Fruit fly (Drosophila melanogaster) whole organism, embryonic: ENCODE data around the gene Ube4B.

ENCODE experiments used
- Abd-B ChIP-seq: fragments of 200-800 bp; sonication (Bioruptor generic); optimal IDR thresholded peaks from 2 replicates; lab custom pipeline; 2018; ENCODE audit warnings: missing biosample characterization, mild to moderate bottlenecking, missing genetic modification characterization, moderate library complexity
- B-H2 ChIP-seq: fragments of 200-800 bp; sonication (Bioruptor generic); optimal IDR thresholded peaks from 2 replicates; lab custom pipeline; 2018; ENCODE audit warnings: missing biosample characterization, mild to moderate bottlenecking, missing genetic modification characterization
- Blimp-1 ChIP-seq: fragments of 200-800 bp; sonication (Bioruptor generic); optimal IDR thresholded peaks from 3 replicates; lab custom pipeline; 2018; ENCODE audit warnings: missing biosample characterization, missing genetic modification characterization, mild to moderate bottlenecking, moderate library complexity, missing genetic modification reagents
- C15 ChIP-seq: fragments of 200-800 bp; sonication (Bioruptor generic); IDR thresholded peaks from 3 replicates; pipeline ENCODE4 v1.3.6; 2022; ENCODE audit warnings: missing biosample characterization, missing genetic modification characterization
- CG10274 ChIP-seq: fragments of 200-800 bp; sonication (Bioruptor generic); optimal IDR thresholded peaks from 3 replicates; lab custom pipeline; 2017; ENCODE audit warnings: missing biosample characterization, mild to moderate bottlenecking, missing genetic modification characterization
- CG11085 ChIP-seq: fragments of 200-800 bp; sonication (Bioruptor generic); IDR thresholded peaks from 2 replicates; pipeline ENCODE4 v1.3.6; 2022; ENCODE audit warnings: missing biosample characterization, missing genetic modification characterization
- CG11560 ChIP-seq: fragments of 200-800 bp; sonication (Bioruptor generic); IDR thresholded peaks from 3 replicates; pipeline ENCODE4 v1.3.6; 2022; ENCODE audit warnings: missing biosample characterization, missing genetic modification characterization
- CG12942 ChIP-seq: fragments of 200-800 bp; sonication (Bioruptor generic); optimal IDR thresholded peaks from 3 replicates; lab custom pipeline; 2016; ENCODE audit warnings: missing biosample characterization, missing genetic modification characterization
- CG14014 ChIP-seq: fragments of 200-800 bp; sonication (Bioruptor generic); IDR thresholded peaks from 2 replicates; pipeline ENCODE4 v1.3.6; 2022; ENCODE audit warnings: missing biosample characterization, missing genetic modification characterization
- CG14441 ChIP-seq: fragments of 200-800 bp; sonication (Bioruptor generic); IDR thresholded peaks from 2 replicates; pipeline ENCODE4 v1.3.6; 2022; ENCODE audit warnings: missing biosample characterization, missing genetic modification characterization
- CG15011 ChIP-seq: fragments of 200-800 bp; sonication (Bioruptor generic); optimal IDR thresholded peaks from 3 replicates; lab custom pipeline; 2018; ENCODE audit warnings: missing biosample characterization, mild to moderate bottlenecking, missing genetic modification characterization
- CG17568 ChIP-seq: fragments of 200-800 bp; sonication (Bioruptor generic); optimal IDR thresholded peaks from 2 replicates; lab custom pipeline; 2018; ENCODE audit warnings: missing biosample characterization, mild to moderate bottlenecking, missing genetic modification characterization, moderate library complexity
- CG2116 ChIP-seq: fragments of 200-800 bp; sonication (Bioruptor generic); optimal IDR thresholded peaks from 3 replicates; lab custom pipeline; 2018; ENCODE audit warnings: missing biosample characterization, mild to moderate bottlenecking, missing genetic modification characterization
- CG2202 ChIP-seq: fragments of 200-800 bp; sonication (Bioruptor generic); optimal IDR thresholded peaks from 2 replicates; lab custom pipeline; 2018; ENCODE audit warnings: missing biosample characterization, mild to moderate bottlenecking, missing genetic modification characterization
- CG2875 ChIP-seq: fragments of 200-800 bp; sonication (Bioruptor generic); optimal IDR thresholded peaks from 2 replicates; lab custom pipeline; 2017; ENCODE audit warnings: missing biosample characterization, mild to moderate bottlenecking, missing genetic modification characterization, missing genetic modification reagents
- CG2889 ChIP-seq: fragments of 200-800 bp; sonication (Bioruptor generic); IDR thresholded peaks from 3 replicates; pipeline ENCODE4 v1.3.6; 2022; ENCODE audit warnings: missing biosample characterization, missing genetic modification characterization
- CG3163 ChIP-seq: fragments of 200-800 bp; sonication (Bioruptor generic); optimal IDR thresholded peaks from 3 replicates; lab custom pipeline; 2016; ENCODE audit warnings: missing biosample characterization, missing genetic modification characterization
- CG33213 ChIP-seq: fragments of 200-800 bp; sonication (Bioruptor generic); optimal IDR thresholded peaks from 3 replicates; lab custom pipeline; 2016; ENCODE audit warnings: missing biosample characterization, missing genetic modification characterization
- CG6683 ChIP-seq: fragments of 200-800 bp; sonication (Bioruptor generic); optimal IDR thresholded peaks from 2 replicates; lab custom pipeline; 2017; ENCODE audit warnings: missing biosample characterization, mild to moderate bottlenecking, missing genetic modification characterization, missing genetic modification reagents
- CG7357 ChIP-seq: fragments of 200-800 bp; sonication (Bioruptor generic); IDR thresholded peaks from 3 replicates; pipeline ENCODE4 v1.3.6; 2022; ENCODE audit warnings: missing biosample characterization, missing genetic modification characterization
- CG7928 ChIP-seq: fragments of 200-800 bp; sonication (Bioruptor generic); optimal IDR thresholded peaks from 2 replicates; lab custom pipeline; 2017; ENCODE audit warnings: missing biosample characterization, mild to moderate bottlenecking, missing genetic modification characterization
- CG8290 ChIP-seq, 3 experiments: fragments of 200-800 bp; sonication (Bioruptor generic); optimal IDR thresholded peaks; 2 replicates each; lab custom pipeline; 2016 to 2019; ENCODE audit warnings: missing biosample characterization in 3 of 3, missing genetic modification characterization in 3 of 3, mild to moderate bottlenecking in 2 of 3, moderate library complexity in 1 of 3
- CG8478 ChIP-seq: fragments of >200 bp; optimal IDR thresholded peaks from 2 replicates; lab custom pipeline; 2018
- CG9876 ChIP-seq: fragments of 200-800 bp; sonication (Bioruptor generic); optimal IDR thresholded peaks from 2 replicates; lab custom pipeline; 2016; ENCODE audit warnings: missing biosample characterization, missing genetic modification characterization
- D ChIP-seq, 2 experiments: fragments of 200-800 bp in 1 of 2; fragments of >200 bp in 1 of 2; sonication (Bioruptor generic) in 1 of 2; optimal IDR thresholded peaks; 2 replicates in 1 of 2; 3 replicates in 1 of 2; lab custom pipeline; 2017; ENCODE audit warnings: mild to moderate bottlenecking in 1 of 2, missing biosample characterization in 1 of 2, missing genetic modification characterization in 1 of 2, missing genetic modification reagents in 1 of 2
- GATAe ChIP-seq: fragments of 200-800 bp; sonication (Bioruptor generic); conservative IDR thresholded peaks from 2 replicates; pipeline ENCODE4 v1.3.6; 2022; ENCODE audit warnings: missing biosample characterization, missing genetic modification characterization
- HLH3B ChIP-seq: fragments of 200-800 bp; sonication (Bioruptor generic); IDR thresholded peaks from 2 replicates; pipeline ENCODE4 v1.3.6; 2022; ENCODE audit warnings: missing biosample characterization, missing genetic modification characterization
- HLH54F ChIP-seq: fragments of 200-800 bp; sonication (Bioruptor generic); optimal IDR thresholded peaks from 3 replicates; lab custom pipeline; 2016; ENCODE audit warnings: missing biosample characterization, missing genetic modification characterization
- Hmr ChIP-seq: fragments of 200-800 bp; sonication (Bioruptor generic); optimal IDR thresholded peaks from 3 replicates; lab custom pipeline; 2017; ENCODE audit warnings: mild to moderate bottlenecking, missing biosample characterization, missing genetic modification reagents, missing genetic modification characterization
- Hr78 ChIP-seq, 2 experiments: fragments of 200-800 bp in 1 of 2; fragments of >200 bp in 1 of 2; sonication (Bioruptor generic) in 1 of 2; optimal IDR thresholded peaks; 2 replicates each; lab custom pipeline; 2017 to 2019; ENCODE audit warnings: missing biosample characterization in 2 of 2, missing genetic modification characterization in 2 of 2, mild to moderate bottlenecking in 1 of 2, moderate library complexity in 1 of 2
- Jarid2 ChIP-seq: fragments of 200-800 bp; sonication (Bioruptor generic); optimal IDR thresholded peaks from 3 replicates; lab custom pipeline; 2017; ENCODE audit warnings: mild to moderate bottlenecking, missing biosample characterization, missing genetic modification reagents, missing genetic modification characterization
- Lpt ChIP-seq: fragments of >200 bp; optimal IDR thresholded peaks from 2 replicates; lab custom pipeline; 2018; ENCODE audit warnings: missing biosample characterization, missing genetic modification characterization
- Sin3A ChIP-seq: fragments of >200 bp; optimal IDR thresholded peaks from 2 replicates; lab custom pipeline; 2018
- Six4 ChIP-seq: fragments of 200-800 bp; sonication (Bioruptor generic); optimal IDR thresholded peaks from 2 replicates; lab custom pipeline; 2016; ENCODE audit warnings: missing biosample characterization, missing genetic modification characterization
- Usf ChIP-seq: fragments of 200-800 bp; sonication (Bioruptor generic); optimal IDR thresholded peaks from 2 replicates; lab custom pipeline; 2017; ENCODE audit warnings: missing genotype, missing biosample characterization, missing genetic modification characterization
- ato ChIP-seq: fragments of 200-800 bp; sonication (Bioruptor generic); IDR thresholded peaks from 2 replicates; pipeline ENCODE4 v1.3.6; 2022; ENCODE audit warnings: missing biosample characterization, missing genetic modification characterization; ENCODE audit not compliant: partially characterized antibody
- cas ChIP-seq: fragments of 200-800 bp; sonication (Bioruptor generic); IDR thresholded peaks from 2 replicates; pipeline ENCODE4 v1.3.6; 2022; ENCODE audit warnings: missing biosample characterization, missing genetic modification characterization
- crol ChIP-seq: fragments of 200-800 bp; sonication (Bioruptor generic); IDR thresholded peaks from 2 replicates; pipeline ENCODE4 v1.3.6; 2022; ENCODE audit warnings: missing biosample characterization, missing genetic modification characterization
- dm ChIP-seq: fragments of 200-800 bp; sonication (Bioruptor generic); optimal IDR thresholded peaks from 3 replicates; lab custom pipeline; 2016; ENCODE audit warnings: missing biosample characterization, missing genetic modification characterization
- gce ChIP-seq: fragments of 200-800 bp; sonication (Bioruptor generic); IDR thresholded peaks from 3 replicates; pipeline ENCODE4 v1.3.6; 2022; ENCODE audit warnings: missing biosample characterization, missing genetic modification characterization
- gem ChIP-seq: fragments of 200-800 bp; sonication (Bioruptor generic); optimal IDR thresholded peaks from 2 replicates; lab custom pipeline; 2019; ENCODE audit warnings: missing biosample characterization, mild to moderate bottlenecking, missing genetic modification characterization, moderate library complexity
- gsb ChIP-seq: fragments of 200-800 bp; sonication (Bioruptor generic); IDR thresholded peaks from 2 replicates; pipeline ENCODE4 v1.3.6; 2022; ENCODE audit warnings: missing biosample characterization, missing genetic modification characterization
- gt ChIP-seq: fragments of 200-800 bp; sonication (Bioruptor generic); IDR thresholded peaks from 2 replicates; pipeline ENCODE4 v1.3.6; 2022; ENCODE audit warnings: missing biosample characterization, missing genetic modification characterization
- h ChIP-seq: fragments of >200 bp; optimal IDR thresholded peaks from 2 replicates; lab custom pipeline; 2017
- ham ChIP-seq: fragments of 200-800 bp; sonication (Bioruptor generic); IDR thresholded peaks from 2 replicates; pipeline ENCODE4 v1.3.6; 2022; ENCODE audit warnings: missing biosample characterization, missing genetic modification characterization
- kah ChIP-seq: fragments of 200-800 bp; sonication (Bioruptor generic); optimal IDR thresholded peaks from 2 replicates; lab custom pipeline; 2018; ENCODE audit warnings: missing biosample characterization, mild to moderate bottlenecking, missing genetic modification characterization
- nmo ChIP-seq: fragments of 200-800 bp; sonication (Bioruptor generic); optimal IDR thresholded peaks from 2 replicates; lab custom pipeline; 2018; ENCODE audit warnings: missing biosample characterization, mild to moderate bottlenecking, missing genetic modification characterization, moderate library complexity
- nom ChIP-seq: fragments of 200-800 bp; sonication (Bioruptor generic); optimal IDR thresholded peaks from 2 replicates; lab custom pipeline; 2017; ENCODE audit warnings: missing biosample characterization, missing genetic modification characterization, mild to moderate bottlenecking, moderate library complexity, missing genetic modification reagents
- oc ChIP-seq: fragments of 200-800 bp; sonication (Bioruptor generic); optimal IDR thresholded peaks from 2 replicates; lab custom pipeline; 2018; ENCODE audit warnings: missing biosample characterization, mild to moderate bottlenecking, missing genetic modification characterization, moderate library complexity
- pb ChIP-seq: fragments of 200-800 bp; sonication (Bioruptor generic); optimal IDR thresholded peaks from 3 replicates; lab custom pipeline; 2016; ENCODE audit warnings: missing biosample characterization, missing genetic modification characterization
- peb ChIP-seq: fragments of 200-800 bp; sonication (Bioruptor generic); IDR thresholded peaks from 2 replicates; pipeline ENCODE4 v1.3.6; 2022; ENCODE audit warnings: missing biosample characterization, missing genetic modification characterization
- z ChIP-seq: fragments of 200-800 bp; sonication (Bioruptor generic); IDR thresholded peaks from 3 replicates; pipeline ENCODE4 v1.3.6; 2022; ENCODE audit warnings: missing biosample characterization, missing genetic modification characterization

The Ube4B gene

DNA sequence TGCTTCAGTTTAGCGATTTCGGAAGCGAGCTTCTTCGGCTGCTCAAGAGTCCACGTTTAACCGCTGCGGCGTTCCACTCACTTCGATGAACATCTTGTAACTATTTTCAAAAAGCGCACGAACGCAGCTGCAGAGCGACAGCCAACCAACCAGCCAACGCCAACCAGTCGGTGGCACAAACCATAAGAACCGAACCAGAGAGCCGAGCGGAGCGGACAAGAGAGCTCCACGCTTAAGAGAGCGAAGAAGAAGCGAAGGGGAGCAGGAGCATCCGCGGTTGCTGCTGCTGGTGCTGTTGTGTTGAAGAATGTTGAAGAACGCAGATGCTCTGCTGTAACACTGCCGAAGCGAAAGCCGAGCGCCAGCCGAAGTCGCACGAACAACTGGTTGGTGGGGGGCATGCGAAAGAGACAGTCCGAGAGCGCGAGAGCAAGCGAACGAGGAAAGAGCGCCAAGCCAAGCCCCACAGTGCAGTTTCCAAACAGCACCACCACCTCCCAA lies 40.9 kb upstream of the Ube4B start, which contains the start of gene CG9932 (continued):
- TF ChIP-seq CG3163 (GFP tag; lab: Kevin White, UChicago) = peak; percentile 99
- TF ChIP-seq CG14014 (GFP tag; lab: Robert Waterston, UW) = no peak
- no peak for TF ChIP-seq CG11560
- TF ChIP-seq GATAe (GFP tag; lab: Robert Waterston, UW) = no peak
- no peak for TF ChIP-seq Six4 (GFP tag; lab: Kevin White, UChicago)
- TF ChIP-seq Abd-B (GFP tag; lab: Kevin White, UChicago) = no peak
- no peak for TF ChIP-seq CG2202
- TF ChIP-seq Hmr (GFP tag; lab: Kevin White, UChicago) = peak; percentile 34
- no peak for TF ChIP-seq nmo (GFP tag; lab: Kevin White, UChicago)
- TF ChIP-seq CG12942 (GFP tag; lab: Kevin White, UChicago) = no peak
- TF ChIP-seq HLH54F = no peak
- no peak for TF ChIP-seq Blimp-1 (GFP tag; lab: Kevin White, UChicago)
- TF ChIP-seq dm (GFP tag; lab: Kevin White, UChicago) = no peak
- no peak for TF ChIP-seq gem (tag; lab: Kevin White, UChicago)
- peak; percentile 73 for TF ChIP-seq nom (GFP tag; lab: Kevin White, UChicago)
- TF ChIP-seq B-H2 = no peak
- no peak for TF ChIP-seq CG33213 (GFP tag; lab: Kevin White, UChicago)
- TF ChIP-seq CG2889 = no peak
- peak; percentile 87 for TF ChIP-seq z
- no peak for TF ChIP-seq CG7928 (GFP tag; lab: Kevin White, UChicago)
- TF ChIP-seq CG9876 (GFP tag; lab: Kevin White, UChicago) = peak; percentile 1
- TF ChIP-seq CG8478 (lab: Kevin White, UChicago) = no peak
- no peak for TF ChIP-seq CG11085 (GFP tag; lab: Robert Waterston, UW)
- TF ChIP-seq gce (GFP tag; lab: Robert Waterston, UW) = no peak
- TF ChIP-seq Lpt = no peak
- peak; percentile 95 for TF ChIP-seq Jarid2 (GFP tag; lab: Kevin White, UChicago)
- TF ChIP-seq CG8290 (GFP tag; optimal IDR thresholded peaks at IDR 0.05; lab: Kevin White, UChicago) = no peak
- no peak for TF ChIP-seq CG8290 (tag; optimal IDR thresholded peaks at IDR 0.05; lab: Kevin White, UChicago)
- no peak for TF ChIP-seq Sin3A (lab: Kevin White, UChicago)
- TF ChIP-seq CG2116 = no peak
- no peak for TF ChIP-seq CG6683 (GFP tag; lab: Kevin White, UChicago)
- TF ChIP-seq D (optimal IDR thresholded peaks at IDR 0.05; lab: Kevin White, UChicago) = no peak
- TF ChIP-seq D (GFP tag; optimal IDR thresholded peaks at IDR 0.05; lab: Kevin White, UChicago) = no peak
- TF ChIP-seq CG15011 (GFP tag; lab: Kevin White, UChicago) = no peak
- no peak for TF ChIP-seq CG14441
- peak; percentile 88 for TF ChIP-seq crol (GFP tag; lab: Robert Waterston, UW)
- TF ChIP-seq C15 (GFP tag; lab: Robert Waterston, UW) = no peak
- TF ChIP-seq h = no peak
- no peak for TF ChIP-seq HLH3B (GFP tag; lab: Robert Waterston, UW)
- TF ChIP-seq gt (GFP tag; lab: Robert Waterston, UW) = no peak
- TF ChIP-seq kah (GFP tag; lab: Kevin White, UChicago) = no peak
- no peak for TF ChIP-seq cas (GFP tag; lab: Robert Waterston, UW)
- TF ChIP-seq gsb (GFP tag; lab: Robert Waterston, UW) = no peak
- no peak for TF ChIP-seq CG2875
- TF ChIP-seq ham (GFP tag; lab: Robert Waterston, UW) = no peak
- TF ChIP-seq ato (GFP tag; lab: Robert Waterston, UW) = no peak; the same call in 1 of the 2 replicates
- TF ChIP-seq oc (tag; lab: Kevin White, UChicago) = no peak
- TF ChIP-seq Usf (GFP tag; lab: Kevin White, UChicago) = no peak
- TF ChIP-seq Hr78 (GFP tag; optimal IDR thresholded peaks at IDR 0.05; lab: Kevin White, UChicago) = no peak
- TF ChIP-seq CG17568 (GFP tag; lab: Kevin White, UChicago) = no peak
- peak; percentile 53 for TF ChIP-seq pb (GFP tag; lab: Kevin White, UChicago)
- no peak for TF ChIP-seq CG7357 (GFP tag; lab: Robert Waterston, UW)
- TF ChIP-seq peb (GFP tag; lab: Robert Waterston, UW) = no peak
- no peak for TF ChIP-seq CG10274 (GFP tag; lab: Kevin White, UChicago)
